Fruit fly (Drosophila melanogaster) whole organism, adult: Measurements from ENCODE around the gene CG44014.

Experiments
- CG5204 ChIP-seq: fragments of 200-800 bp; sonication (Bioruptor generic); optimal IDR thresholded peaks from 2 replicates; lab custom pipeline; 2016; ENCODE audit warnings: missing biosample characterization, missing genetic modification characterization
- CG7045 ChIP-seq: fragments of 200-800 bp; sonication (Bioruptor generic); optimal IDR thresholded peaks from 2 replicates; lab custom pipeline; 2017; ENCODE audit warnings: missing biosample characterization, mild to moderate bottlenecking, missing genetic modification characterization
- kay ChIP-seq: fragments of 200-800 bp; sonication (Bioruptor generic); peaks from one replicate; lab custom pipeline; 2016; ENCODE audit warnings: missing biosample characterization, missing genetic modification characterization, borderline replicate concordance

DNA sequence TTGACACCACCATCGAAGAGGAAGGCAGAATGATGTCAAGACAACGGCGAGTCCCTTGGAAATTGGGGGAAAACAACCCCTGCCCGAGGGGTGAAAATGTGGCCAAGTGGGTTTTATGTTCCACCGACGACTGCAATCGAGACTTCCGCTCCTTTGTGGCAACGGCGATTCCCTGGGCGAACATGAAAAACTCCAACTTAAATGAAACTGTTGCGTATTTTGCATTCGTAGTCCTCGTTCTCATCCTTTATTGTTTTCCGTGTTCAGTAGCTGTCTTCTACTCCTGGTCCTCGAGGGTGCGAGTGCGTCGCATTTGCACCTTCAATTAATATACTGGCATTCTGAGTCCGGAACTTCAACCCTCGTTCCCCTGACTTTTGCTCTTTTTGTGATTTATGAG is 3.6 kb upstream of the CG44014 start:
- no peak for TF ChIP-seq CG5204 (GFP tag; lab: Kevin White, UChicago)
- TF ChIP-seq CG7045 (GFP tag; lab: Kevin White, UChicago) = no peak
- no peak for TF ChIP-seq kay
